Fruit fly (Drosophila melanogaster): ENCODE measurements around the gene CG18493.

The CG18493 gene

DNA sequence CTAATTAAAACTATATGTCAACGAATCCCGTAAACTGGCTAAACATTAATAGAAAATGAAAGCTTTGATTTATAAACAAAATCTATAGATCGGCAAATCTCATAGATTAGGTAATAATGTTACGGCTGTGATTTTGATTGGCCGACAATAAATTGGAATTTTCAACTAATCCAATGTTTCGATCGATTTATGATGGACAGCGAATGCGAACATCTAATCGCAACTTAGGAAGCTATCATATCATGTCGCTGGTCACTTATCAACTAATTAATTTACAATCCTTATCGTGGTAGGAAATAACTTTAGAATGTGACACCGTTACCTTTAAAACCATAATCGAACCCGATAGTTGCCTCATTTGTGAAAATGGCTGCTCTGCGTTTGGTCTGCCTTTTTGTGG lies at the start of gene CG18493:
CG18493 (plus strand) TSS at position 352 of the 400 bp plus-strand sequence.
- TF ChIP-seq lola (GFP tag; optimal IDR thresholded peaks at IDR 0.05) = no peak
- no peak for TF ChIP-seq dmrt93B (GFP tag; optimal IDR thresholded peaks at IDR 0.05)
- TF ChIP-seq dsf (GFP tag; optimal IDR thresholded peaks at IDR 0.05; ENCODE audit: borderline replicate concordance) = no peak
- no peak for TF ChIP-seq CG9705 (GFP tag; optimal IDR thresholded peaks at IDR 0.05)
- no peak for TF ChIP-seq GATAd (GFP tag; optimal IDR thresholded peaks at IDR 0.05)
- TF ChIP-seq rgr (GFP tag; optimal IDR thresholded peaks at IDR 0.05) = no peak
- TF ChIP-seq Hr78 (GFP tag; optimal IDR thresholded peaks at IDR 0.05) = no peak
- TF ChIP-seq Hr83 (GFP tag; optimal IDR thresholded peaks at IDR 0.05; ENCODE audit: poor library complexity, severe bottlenecking) = no peak
- TF ChIP-seq sv (GFP tag; optimal IDR thresholded peaks at IDR 0.05) = no peak
- no peak for TF ChIP-seq OdsH (GFP tag; optimal IDR thresholded peaks at IDR 0.05)
- TF ChIP-seq h (GFP tag; optimal IDR thresholded peaks at IDR 0.05) = no peak
- no peak for TF ChIP-seq Dif (GFP tag; optimal IDR thresholded peaks at IDR 0.05; ENCODE audit: partially characterized antibody)
- no peak for TF ChIP-seq N (GFP tag; optimal IDR thresholded peaks at IDR 0.05)
- no peak for TF ChIP-seq HLH106 (tag; optimal IDR thresholded peaks at IDR 0.05)
- no peak for TF ChIP-seq Rel (GFP tag; optimal IDR thresholded peaks at IDR 0.05)
- no peak for TF ChIP-seq Rel (tag; optimal IDR thresholded peaks at IDR 0.05)
- no peak for TF ChIP-seq sage (GFP tag; optimal IDR thresholded peaks at IDR 0.05)
- no peak for TF ChIP-seq foxo (GFP tag; optimal IDR thresholded peaks at IDR 0.05)

- TF ChIP-seq Sp1 (GFP tag; optimal IDR thresholded peaks at IDR 0.05) (no peak), br (GFP tag; optimal IDR thresholded peaks at IDR 0.05) (no peak), dl (GFP tag; optimal IDR thresholded peaks at IDR 0.05; ENCODE audit: insufficient read depth in 1 of 2, partially characterized antibody in 2 of 2) (no peak), Hr78 (GFP tag; optimal IDR thresholded peaks at IDR 0.05) (no peak)
Observed at dm6 chr3R:19340312-19341079, 49.6 kb upstream of the CG18493 start.

DNA sequence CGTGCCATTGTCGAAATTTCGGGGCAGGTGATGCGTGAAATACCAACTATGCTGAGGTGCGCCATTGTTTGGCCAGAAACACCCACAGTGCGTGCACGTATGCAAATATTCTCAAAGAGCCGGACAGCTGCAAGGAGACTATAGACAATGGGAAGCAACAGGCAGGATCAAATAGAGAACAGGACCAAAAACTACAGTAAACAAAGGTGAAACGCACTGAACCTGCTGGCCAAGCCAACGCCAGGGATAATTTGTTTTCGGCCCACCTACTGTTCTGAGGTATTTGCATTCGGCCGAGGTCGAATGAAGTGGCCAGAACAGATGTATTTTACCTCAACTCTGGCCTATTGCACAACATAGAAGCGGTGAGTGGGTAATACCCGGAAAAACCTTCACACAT lies 48.3 kb upstream of the CG18493 start:
- TF ChIP-seq sage (GFP tag; optimal IDR thresholded peaks at IDR 0.05) = no peak
- no peak for TF ChIP-seq Mio (GFP tag; optimal IDR thresholded peaks at IDR 0.05)
- TF ChIP-seq pan (optimal IDR thresholded peaks at IDR 0.05) = no peak
- TF ChIP-seq psq (GFP tag; optimal IDR thresholded peaks at IDR 0.05) = no peak

DNA sequence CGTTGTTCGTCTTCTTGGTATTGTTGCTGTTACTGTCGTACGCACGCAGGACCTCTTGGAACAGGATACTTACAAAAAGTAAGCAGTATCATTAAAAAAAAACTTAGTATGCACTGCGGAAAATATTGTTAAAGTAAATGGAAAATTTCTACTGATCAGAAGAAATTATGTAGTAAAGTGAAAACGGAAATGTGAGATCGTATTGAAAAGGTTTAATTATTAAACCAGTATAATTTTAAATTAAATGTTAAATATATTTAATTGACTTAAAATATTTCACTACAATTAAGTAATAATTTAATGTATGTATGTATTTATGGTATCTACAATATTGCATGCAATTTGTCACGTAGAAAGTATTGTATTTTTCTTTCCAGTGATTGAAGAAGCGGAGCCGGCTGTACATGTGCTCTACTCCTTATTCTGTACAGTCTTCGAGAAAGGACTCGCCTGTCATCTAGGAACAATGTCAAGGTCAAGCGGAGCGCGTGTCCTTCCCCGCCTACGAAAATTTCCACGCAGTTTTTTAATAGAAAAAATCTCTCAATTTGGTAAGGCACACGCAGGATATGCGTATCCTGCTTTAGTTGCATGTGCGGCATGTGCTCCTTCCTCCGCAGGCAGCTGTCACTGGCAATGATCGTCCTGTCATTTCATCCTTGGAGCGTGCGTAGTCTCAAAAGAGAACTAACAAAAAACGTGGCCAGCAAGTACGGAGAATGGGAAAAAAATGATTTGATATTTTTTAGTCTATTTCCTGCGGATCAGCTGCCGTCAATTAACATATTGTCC lies 46.3 kb upstream of the CG18493 start:
- TF ChIP-seq Jra (GFP tag; optimal IDR thresholded peaks at IDR 0.05) (no peak), GATAd (GFP tag; optimal IDR thresholded peaks at IDR 0.05) (no peak), rgr (GFP tag; optimal IDR thresholded peaks at IDR 0.05) (no peak), dl (GFP tag; optimal IDR thresholded peaks at IDR 0.05; ENCODE audit: insufficient read depth in 1 of 2, partially characterized antibody in 2 of 2) (no peak), jim (GFP tag; optimal IDR thresholded peaks at IDR 0.05) (no peak), N (GFP tag; optimal IDR thresholded peaks at IDR 0.05) (no peak), fru (GFP tag; optimal IDR thresholded peaks at IDR 0.05) (no peak), h (GFP tag; optimal IDR thresholded peaks at IDR 0.05) (no peak), foxo (GFP tag; optimal IDR thresholded peaks at IDR 0.05) (no peak), Hr83 (GFP tag; optimal IDR thresholded peaks at IDR 0.05; ENCODE audit: poor library complexity, severe bottlenecking) (no peak), Rel (GFP tag; optimal IDR thresholded peaks at IDR 0.05) (no peak), Rel (tag; optimal IDR thresholded peaks at IDR 0.05) (no peak), tai (GFP tag; optimal IDR thresholded peaks at IDR 0.05) (no peak), Dfd (GFP tag; optimal IDR thresholded peaks at IDR 0.05) (no peak), Vsx2 (GFP tag; optimal IDR thresholded peaks at IDR 0.05; ENCODE audit: partially characterized antibody) (no peak), Mio (GFP tag; optimal IDR thresholded peaks at IDR 0.05) (no peak), dmrt93B (GFP tag; optimal IDR thresholded peaks at IDR 0.05) (no peak), OdsH (GFP tag; optimal IDR thresholded peaks at IDR 0.05) (no peak)

Measured in whole organism, wandering third instar larva.